Worm (Caenorhabditis elegans): Measurements from ENCODE around the gene ZK616.8.
"Not testable (repeated sequence)": the region's sequence is repeated elsewhere in the genome, so short reads cannot be mapped to it uniquely, and the experiment has no call there.

Gene ZK616.8

ce11 chrIV:5411641-5412337, at the start of gene ZK616.8:
Gene ZK616.8 (minus strand): TSS chrIV:5412193.
- no peak for TF ChIP-seq ceh-82 (tag; optimal IDR thresholded peaks at IDR 0.05)
- TF ChIP-seq nhr-23 (tag; optimal IDR thresholded peaks at IDR 0.05), result no peak
- no peak for TF ChIP-seq sem-4 (tag; optimal IDR thresholded peaks at IDR 0.05)
- no peak for TF ChIP-seq Y55F3AM.14 (GFP tag; optimal IDR thresholded peaks at IDR 0.05)
- no peak for TF ChIP-seq nhr-237 (tag; optimal IDR thresholded peaks at IDR 0.05)
- TF ChIP-seq nhr-25 (tag; optimal IDR thresholded peaks at IDR 0.05), result no peak
- TF ChIP-seq peb-1 (tag; optimal IDR thresholded peaks at IDR 0.05), result no peak
- no peak for TF ChIP-seq alr-1 (tag; optimal IDR thresholded peaks at IDR 0.05)
- no peak for TF ChIP-seq ztf-1 (GFP tag; conservative IDR thresholded peaks at IDR 0.05)
- TF ChIP-seq nhr-21 (tag; optimal IDR thresholded peaks at IDR 0.05), result no peak
- TF ChIP-seq ZK546.5 (tag; optimal IDR thresholded peaks at IDR 0.05), result no peak
- no peak for TF ChIP-seq gmeb-1 (tag; optimal IDR thresholded peaks at IDR 0.05)
- TF ChIP-seq sma-9 (GFP tag; optimal IDR thresholded peaks at IDR 0.05), result no peak
- no peak for TF ChIP-seq sma-9 (tag; optimal IDR thresholded peaks at IDR 0.05)
- TF ChIP-seq nhr-11 (tag; optimal IDR thresholded peaks at IDR 0.05), result no peak

ce11 chrIV:5455999-5456398, 44.0 kb upstream of the ZK616.8 start, which contains the start of gene Y4C6A.3:
Gene Y4C6A.3 (minus strand): TSS chrIV:5456099.
- not testable (repeated sequence) for TF ChIP-seq nhr-23, sem-4, dmd-4 (tag; optimal IDR thresholded peaks at IDR 0.05)

ce11 chrIV:5452667-5453066, 40.7 kb upstream of the ZK616.8 start, which contains the start of gene Y4C6A.4:
Gene Y4C6A.4 (plus strand): TSS chrIV:5452967.
- TF ChIP-seq nhr-23 (tag; optimal IDR thresholded peaks at IDR 0.05) (no peak), nhr-10 (tag; optimal IDR thresholded peaks at IDR 0.05) (no peak), ceh-16 (tag; optimal IDR thresholded peaks at IDR 0.05) (no peak), peb-1 (tag; optimal IDR thresholded peaks at IDR 0.05) (no peak), nhr-11 (tag; optimal IDR thresholded peaks at IDR 0.05) (no peak), mbf-1 (tag; optimal IDR thresholded peaks at IDR 0.05) (no peak), egl-27 (tag; optimal IDR thresholded peaks at IDR 0.05) (no peak), alr-1 (tag; optimal IDR thresholded peaks at IDR 0.05) (no peak), elt-1 (tag; optimal IDR thresholded peaks at IDR 0.05) (no peak), mab-5 (tag; optimal IDR thresholded peaks at IDR 0.05) (no peak), skn-1 (tag; optimal IDR thresholded peaks at IDR 0.05) (no peak), sma-3 (GFP tag; optimal IDR thresholded peaks at IDR 0.05) (no peak), gmeb-1 (tag; optimal IDR thresholded peaks at IDR 0.05) (no peak), dmd-4 (tag; optimal IDR thresholded peaks at IDR 0.05) (no peak), ama-1 (optimal IDR thresholded peaks at IDR 0.05) (no peak), lin-13 (GFP tag; optimal IDR thresholded peaks at IDR 0.05) (no peak), unc-62 (GFP tag; optimal IDR thresholded peaks at IDR 0.05) (no peak), nhr-129 (tag; optimal IDR thresholded peaks at IDR 0.05) (no peak), ztf-4 (tag; optimal IDR thresholded peaks at IDR 0.05) (no peak)

ce11 chrIV:5438705-5439104, 26.7 kb upstream of the ZK616.8 start, which contains the start of gene mgl-3:
Gene mgl-3 (plus strand): TSS chrIV:5439005.
- TF ChIP-seq ceh-16 (tag; optimal IDR thresholded peaks at IDR 0.05), result no peak
- TF ChIP-seq mdl-1 (tag; optimal IDR thresholded peaks at IDR 0.05), result no peak
- no peak for TF ChIP-seq unc-39 (tag; optimal IDR thresholded peaks at IDR 0.05)
- TF ChIP-seq ZK546.5 (tag; optimal IDR thresholded peaks at IDR 0.05), result no peak
- no peak for TF ChIP-seq unc-62 (GFP tag; optimal IDR thresholded peaks at IDR 0.05)
- TF ChIP-seq ama-1 (optimal IDR thresholded peaks at IDR 0.05), result no peak
- no peak for TF ChIP-seq lin-11 (tag; optimal IDR thresholded peaks at IDR 0.05)

ce11 chrIV:5419122-5419521, 7.1 kb upstream of the ZK616.8 start, which contains the start of gene ehn-3:
Gene ehn-3 (minus strand): TSS chrIV:5419222.
- TF ChIP-seq nhr-25 (tag; optimal IDR thresholded peaks at IDR 0.05) (no peak), nhr-11 (tag; optimal IDR thresholded peaks at IDR 0.05) (no peak), sem-4 (tag; optimal IDR thresholded peaks at IDR 0.05) (no peak), elt-3 (tag; optimal IDR thresholded peaks at IDR 0.05) (no peak), lin-11 (tag; optimal IDR thresholded peaks at IDR 0.05) (no peak), F13H6.1 (tag; optimal IDR thresholded peaks at IDR 0.05) (no peak), ztf-4 (tag; optimal IDR thresholded peaks at IDR 0.05) (no peak), ceh-16 (tag; optimal IDR thresholded peaks at IDR 0.05) (no peak), mbf-1 (tag; optimal IDR thresholded peaks at IDR 0.05) (no peak), fos-1 (tag; optimal IDR thresholded peaks at IDR 0.05) (no peak), mab-5 (tag; optimal IDR thresholded peaks at IDR 0.05) (no peak), unc-62 (GFP tag; optimal IDR thresholded peaks at IDR 0.05) (no peak)

Measured in whole organism, L2 larva.